Worm (Caenorhabditis elegans) whole organism, L4/young adult: Measurements from ENCODE around the gene F55G7.5.

Source experiments
- W03F9.2 ChIP-seq: fragments of 150-350 bp; optimal IDR thresholded peaks from 2 replicates; lab custom pipeline; 2014; ENCODE audit warnings: missing biosample characterization, missing genetic modification characterization
- dao-5 ChIP-seq: sonication (generic microtip); optimal IDR thresholded peaks from 2 replicates; lab custom pipeline; 2016; ENCODE audit warnings: missing genotype, missing genetic modification characterization, moderate library complexity, missing compliant biosample characterization
- him-1 ChIP-seq: sonication (generic microtip); optimal IDR thresholded peaks from 2 replicates; lab custom pipeline; 2016; ENCODE audit warnings: missing genotype, missing genetic modification reagents, missing genetic modification characterization, missing compliant biosample characterization

DNA sequence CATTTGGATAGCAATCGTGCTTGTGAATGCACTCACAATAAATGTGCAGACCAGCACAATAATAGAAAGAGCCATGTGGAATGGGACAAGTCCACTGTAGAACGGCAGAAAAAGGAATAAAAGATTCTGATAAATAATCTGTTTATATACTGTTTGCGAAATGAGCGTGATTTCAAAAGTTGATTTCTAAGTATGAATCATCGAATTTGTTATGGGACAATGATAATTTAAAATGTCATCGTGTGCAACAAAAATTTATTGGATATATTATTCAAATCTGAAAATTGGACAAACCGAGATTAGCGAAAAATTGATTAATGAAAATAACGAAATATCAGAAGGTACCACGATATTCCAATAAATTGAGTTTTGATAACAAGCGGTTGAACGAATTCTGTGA lies at the start of gene F55G7.5:
- TF ChIP-seq him-1 (no peak), dao-5 (tag; lab: Kevin White, UChicago) (no peak), W03F9.2 (tag; lab: Kevin White, UChicago) (no peak)
